Fruit fly (Drosophila melanogaster) whole organism, embryonic: ENCODE measurements around the gene CG15160.
A peak's percentile ranks its signal among the peaks of the same experiment; 100 is the strongest.

Experiments used
- B-H2 ChIP-seq: fragments of 200-800 bp; sonication (Bioruptor generic); optimal IDR thresholded peaks from 2 replicates; lab custom pipeline; 2018; ENCODE audit warnings: missing biosample characterization, mild to moderate bottlenecking, missing genetic modification characterization
- CG10462 ChIP-seq: fragments of 200-800 bp; sonication (Bioruptor generic); optimal IDR thresholded peaks from 2 replicates; lab custom pipeline; 2016; ENCODE audit warnings: missing biosample characterization, missing genetic modification characterization
- CG13894 ChIP-seq: fragments of 200-800 bp; sonication (Bioruptor generic); optimal IDR thresholded peaks from 3 replicates; lab custom pipeline; 2018; ENCODE audit warnings: missing biosample characterization, mild to moderate bottlenecking, missing genetic modification characterization, moderate library complexity
- CG14710 ChIP-seq: fragments of 200-800 bp; sonication (Bioruptor generic); optimal IDR thresholded peaks from 3 replicates; lab custom pipeline; 2019; ENCODE audit warnings: missing biosample characterization, mild to moderate bottlenecking, missing genetic modification characterization, moderate library complexity
- CG14860 ChIP-seq: fragments of 200-800 bp; sonication (Bioruptor generic); IDR thresholded peaks from 3 replicates; pipeline ENCODE4 v1.3.6; 2022; ENCODE audit warnings: missing biosample characterization, missing genetic modification characterization; ENCODE audit not compliant: partially characterized antibody
- CG15479 ChIP-seq: fragments of 200-800 bp; sonication (Bioruptor generic); optimal IDR thresholded peaks from 3 replicates; lab custom pipeline; 2019; ENCODE audit warnings: missing biosample characterization, mild to moderate bottlenecking, missing genetic modification characterization, moderate library complexity
- CG15696 ChIP-seq: fragments of 200-800 bp; sonication (Bioruptor generic); optimal IDR thresholded peaks from 2 replicates; lab custom pipeline; 2019; ENCODE audit warnings: missing biosample characterization, mild to moderate bottlenecking, missing genetic modification characterization, moderate library complexity
- CG17328 ChIP-seq: fragments of 200-800 bp; sonication (Bioruptor generic); IDR thresholded peaks from 2 replicates; pipeline ENCODE4 v1.3.6; 2022; ENCODE audit warnings: missing biosample characterization, missing genetic modification characterization
- CG17612 ChIP-seq: fragments of 200-800 bp; sonication (Bioruptor generic); IDR thresholded peaks from 2 replicates; pipeline ENCODE4 v1.3.6; 2022; ENCODE audit warnings: missing biosample characterization, missing genetic modification characterization
- CG1832 ChIP-seq: fragments of 200-800 bp; sonication (Bioruptor generic); optimal IDR thresholded peaks from 2 replicates; lab custom pipeline; 2017; ENCODE audit warnings: missing biosample characterization, mild to moderate bottlenecking, missing genetic modification characterization, inconsistent platforms
- CG2678 ChIP-seq: fragments of 200-800 bp; sonication (Bioruptor generic); optimal IDR thresholded peaks from 3 replicates; lab custom pipeline; 2019; ENCODE audit warnings: missing biosample characterization, mild to moderate bottlenecking, missing genetic modification characterization, moderate library complexity
- CG3407 ChIP-seq: fragments of 200-800 bp; sonication (Bioruptor generic); optimal IDR thresholded peaks from 2 replicates; lab custom pipeline; 2018; ENCODE audit warnings: missing biosample characterization, mild to moderate bottlenecking, missing genetic modification characterization
- CG42726 ChIP-seq: fragments of 200-800 bp; sonication (Bioruptor generic); IDR thresholded peaks from 2 replicates; pipeline ENCODE4 v1.3.6; 2022; ENCODE audit warnings: missing biosample characterization, missing genetic modification characterization; ENCODE audit not compliant: partially characterized antibody
- CG4730 ChIP-seq: fragments of 200-800 bp; sonication (Bioruptor generic); IDR thresholded peaks from 2 replicates; pipeline ENCODE4 v1.3.6; 2022; ENCODE audit warnings: missing biosample characterization, missing genetic modification characterization
- CG8290 ChIP-seq, 3 experiments: fragments of 200-800 bp; sonication (Bioruptor generic); optimal IDR thresholded peaks; 2 replicates each; lab custom pipeline; 2016 to 2019; ENCODE audit warnings: missing biosample characterization in 3 of 3, missing genetic modification characterization in 3 of 3, mild to moderate bottlenecking in 2 of 3, moderate library complexity in 1 of 3
- CG8924 ChIP-seq: fragments of 200-800 bp; optimal IDR thresholded peaks from 3 replicates; lab custom pipeline; 2019; ENCODE audit warnings: missing biosample characterization, mild to moderate bottlenecking, missing genetic modification characterization, moderate library complexity
- CG9932 ChIP-seq: fragments of 200-800 bp; sonication (Bioruptor generic); IDR thresholded peaks from 2 replicates; pipeline ENCODE4 v1.3.6; 2022; ENCODE audit warnings: missing biosample characterization, missing genetic modification characterization
- CHES-1-like ChIP-seq: fragments of 200-800 bp; sonication (Bioruptor generic); optimal IDR thresholded peaks from 2 replicates; lab custom pipeline; 2016; ENCODE audit warnings: missing biosample characterization, missing genetic modification characterization
- D19A ChIP-seq: fragments of 200-800 bp; optimal IDR thresholded peaks from 3 replicates; lab custom pipeline; 2019; ENCODE audit warnings: missing biosample characterization, mild to moderate bottlenecking, missing genetic modification characterization, moderate library complexity
- Drgx ChIP-seq: fragments of 200-800 bp; sonication (Bioruptor generic); IDR thresholded peaks from 2 replicates; pipeline ENCODE4 v1.3.6; 2022; ENCODE audit warnings: missing biosample characterization, missing genetic modification characterization
- E2f2 ChIP-seq: fragments of 200-800 bp; sonication (Bioruptor generic); IDR thresholded peaks from 2 replicates; pipeline ENCODE4 v1.3.6; 2022; ENCODE audit warnings: missing biosample characterization, missing genetic modification characterization
- Eip74EF ChIP-seq, 2 experiments: fragments of 200-800 bp in 1 of 2; fragments of >200 bp in 1 of 2; sonication (Bioruptor generic) in 1 of 2; optimal IDR thresholded peaks; 2 replicates each; lab custom pipeline; 2017 to 2019; ENCODE audit warnings: missing biosample characterization in 2 of 2, missing genetic modification characterization in 2 of 2, mild to moderate bottlenecking in 1 of 2, moderate library complexity in 1 of 2
- Hr39 ChIP-seq: fragments of >200 bp; optimal IDR thresholded peaks from 2 replicates; lab custom pipeline; 2017
- Lim3 ChIP-seq: fragments of 200-800 bp; sonication (Bioruptor generic); IDR thresholded peaks from 2 replicates; pipeline ENCODE4 v1.3.6; 2022; ENCODE audit warnings: missing biosample characterization, missing genetic modification characterization
- NFAT ChIP-seq: fragments of 200-800 bp; sonication (Bioruptor generic); IDR thresholded peaks from 2 replicates; pipeline ENCODE4 v1.3.6; 2022; ENCODE audit warnings: missing biosample characterization, missing genetic modification characterization
- Sin3A ChIP-seq: fragments of >200 bp; optimal IDR thresholded peaks from 2 replicates; lab custom pipeline; 2018
- Xrp1 ChIP-seq: fragments of 200-800 bp; sonication (Bioruptor generic); IDR thresholded peaks from 2 replicates; pipeline ENCODE4 v1.3.6; 2022; ENCODE audit warnings: missing biosample characterization, missing genetic modification characterization
- abd-A ChIP-seq: fragments of 200-800 bp; sonication (Bioruptor generic); optimal IDR thresholded peaks from 3 replicates; lab custom pipeline; 2019; ENCODE audit warnings: missing biosample characterization, mild to moderate bottlenecking, missing genetic modification characterization, moderate library complexity
- ash1 ChIP-seq: fragments of 200-800 bp; sonication (Bioruptor generic); optimal IDR thresholded peaks from 2 replicates; lab custom pipeline; 2018; ENCODE audit warnings: missing biosample characterization, mild to moderate bottlenecking, missing genetic modification characterization
- cas ChIP-seq: fragments of 200-800 bp; sonication (Bioruptor generic); IDR thresholded peaks from 2 replicates; pipeline ENCODE4 v1.3.6; 2022; ENCODE audit warnings: missing biosample characterization, missing genetic modification characterization
- dan ChIP-seq: fragments of 200-800 bp; sonication (Bioruptor generic); IDR thresholded peaks from 2 replicates; pipeline ENCODE4 v1.3.6; 2022; ENCODE audit warnings: missing biosample characterization, missing genetic modification characterization
- dysf ChIP-seq: fragments of 200-800 bp; sonication (Bioruptor generic); IDR thresholded peaks from 3 replicates; pipeline ENCODE4 v1.3.6; 2022; ENCODE audit warnings: missing biosample characterization, missing genetic modification characterization
- eyg ChIP-seq: fragments of 200-800 bp; sonication (Bioruptor generic); optimal IDR thresholded peaks from 3 replicates; lab custom pipeline; 2016; ENCODE audit warnings: missing biosample characterization, missing genetic modification characterization
- gcm ChIP-seq: fragments of 200-800 bp; sonication (Bioruptor generic); optimal IDR thresholded peaks from 2 replicates; lab custom pipeline; 2019; ENCODE audit warnings: missing biosample characterization, mild to moderate bottlenecking, missing genetic modification characterization, moderate library complexity
- gro ChIP-seq: fragments of 200-800 bp; sonication (Bioruptor generic); optimal IDR thresholded peaks from 2 replicates; lab custom pipeline; 2016; ENCODE audit warnings: missing biosample characterization, missing genetic modification characterization
- insv ChIP-seq, 2 experiments: fragments of 200-800 bp; sonication (Bioruptor generic); optimal IDR thresholded peaks; 3 replicates each; lab custom pipeline; 2016 to 2018; ENCODE audit warnings: missing biosample characterization in 2 of 2, missing genetic modification characterization in 2 of 2
- inv ChIP-seq: fragments of 200-800 bp; sonication (Bioruptor generic); IDR thresholded peaks from 2 replicates; pipeline ENCODE4 v1.3.6; 2022; ENCODE audit warnings: missing biosample characterization, missing genetic modification characterization; ENCODE audit not compliant: partially characterized antibody
- kni ChIP-seq: fragments of 200-800 bp; sonication (Bioruptor generic); optimal IDR thresholded peaks from 3 replicates; lab custom pipeline; 2017; ENCODE audit warnings: mild to moderate bottlenecking, missing biosample characterization, missing genetic modification reagents, missing genetic modification characterization
- knrl ChIP-seq: fragments of 200-800 bp; sonication (Bioruptor generic); IDR thresholded peaks from 3 replicates; pipeline ENCODE4 v1.3.6; 2022; ENCODE audit warnings: missing biosample characterization, missing genetic modification characterization; ENCODE audit not compliant: partially characterized antibody
- lbe ChIP-seq: fragments of 200-800 bp; sonication (Bioruptor generic); optimal IDR thresholded peaks from 2 replicates; lab custom pipeline; 2016; ENCODE audit warnings: missing biosample characterization, mild to moderate bottlenecking, missing genetic modification characterization
- mam ChIP-seq: fragments of 200-800 bp; sonication (Bioruptor generic); optimal IDR thresholded peaks from 3 replicates; lab custom pipeline; 2016; ENCODE audit warnings: missing biosample characterization, missing genetic modification characterization
- nerfin-1 ChIP-seq: fragments of 200-800 bp; sonication (Bioruptor generic); optimal IDR thresholded peaks from 3 replicates; lab custom pipeline; 2019; ENCODE audit warnings: missing biosample characterization, mild to moderate bottlenecking, missing genetic modification characterization, moderate library complexity
- nmo ChIP-seq: fragments of 200-800 bp; sonication (Bioruptor generic); optimal IDR thresholded peaks from 2 replicates; lab custom pipeline; 2018; ENCODE audit warnings: missing biosample characterization, mild to moderate bottlenecking, missing genetic modification characterization, moderate library complexity
- org-1 ChIP-seq: fragments of 200-800 bp; sonication (Bioruptor generic); optimal IDR thresholded peaks from 2 replicates; lab custom pipeline; 2017; ENCODE audit warnings: missing biosample characterization, missing genetic modification characterization
- pum ChIP-seq: fragments of 200-800 bp; sonication (Bioruptor generic); optimal IDR thresholded peaks from 2 replicates; lab custom pipeline; 2016; ENCODE audit warnings: missing biosample characterization, missing genetic modification characterization
- ranshi ChIP-seq: fragments of 200-800 bp; sonication (Bioruptor generic); IDR thresholded peaks from 2 replicates; pipeline ENCODE4 v1.3.6; 2022; ENCODE audit warnings: missing biosample characterization, missing genetic modification characterization
- sens ChIP-seq: fragments of 200-800 bp; sonication (Bioruptor generic); peaks from one replicate; lab custom pipeline; 2016; ENCODE audit warnings: missing biosample characterization, missing genetic modification characterization
- slou ChIP-seq: fragments of 200-800 bp; sonication (Bioruptor generic); optimal IDR thresholded peaks from 3 replicates; lab custom pipeline; 2016; ENCODE audit warnings: missing biosample characterization, missing genetic modification characterization
- ssp ChIP-seq: fragments of 200-800 bp; sonication (Bioruptor generic); IDR thresholded peaks from 2 replicates; pipeline ENCODE4 v1.3.6; 2022; ENCODE audit warnings: missing biosample characterization, missing genetic modification characterization
- twi ChIP-seq: fragments of 200-800 bp; optimal IDR thresholded peaks from 2 replicates; lab custom pipeline; 2019; ENCODE audit warnings: missing biosample characterization, mild to moderate bottlenecking, missing genetic modification characterization, moderate library complexity

The CG15160 gene

DNA sequence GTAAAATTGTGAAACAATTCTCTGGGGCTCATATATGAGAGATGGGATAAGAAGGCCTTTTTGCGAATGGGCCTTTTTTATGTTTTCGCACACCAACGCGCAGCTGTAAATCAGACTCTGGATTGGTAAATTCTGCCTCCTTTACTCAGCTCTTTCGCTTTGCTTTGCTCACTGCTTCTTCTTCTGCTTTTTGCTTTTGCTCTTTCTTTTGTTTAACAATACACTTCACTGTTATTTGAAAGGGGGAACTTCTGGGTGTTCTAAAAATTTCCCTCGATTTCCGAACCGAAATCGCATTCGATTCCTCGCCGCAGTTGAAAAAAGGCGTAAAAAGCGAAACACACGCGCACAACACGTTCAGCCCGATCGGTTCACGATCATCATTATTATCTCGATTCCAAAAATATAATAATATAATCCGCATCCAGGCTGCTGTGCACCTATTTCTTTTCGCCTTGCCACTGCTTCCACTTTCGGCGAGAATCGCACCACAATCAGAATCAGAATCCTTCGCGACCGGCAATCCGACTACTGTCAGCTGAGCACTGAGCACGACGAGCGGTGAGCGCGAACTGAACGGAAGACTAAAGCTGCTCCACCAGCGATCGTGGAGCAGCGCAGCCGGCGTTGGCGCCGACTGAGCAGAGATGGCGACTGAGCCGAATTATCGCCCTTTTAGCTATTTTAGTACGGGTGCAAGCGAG, 18.8 kb upstream of the CG15160 start (continued):
- TF ChIP-seq Hr39 (lab: Kevin White, UChicago) = no peak
- TF ChIP-seq E2f2 (GFP tag; lab: Robert Waterston, UW) = no peak
- TF ChIP-seq CG15696 (tag; lab: Kevin White, UChicago) = no peak
- TF ChIP-seq abd-A = no peak
- TF ChIP-seq CG8924 (tag; lab: Kevin White, UChicago) = no peak
- TF ChIP-seq dysf = no peak
- no peak for TF ChIP-seq gcm (GFP tag; lab: Kevin White, UChicago)
- TF ChIP-seq Lim3 (GFP tag; lab: Robert Waterston, UW) = no peak
- no peak for TF ChIP-seq CG3407 (GFP tag; lab: Kevin White, UChicago)
- TF ChIP-seq ash1 = no peak
- TF ChIP-seq nerfin-1 (tag; lab: Kevin White, UChicago) = no peak
- TF ChIP-seq Eip74EF (GFP tag; optimal IDR thresholded peaks at IDR 0.05; lab: Kevin White, UChicago) = no peak
- no peak for TF ChIP-seq CHES-1-like (GFP tag; lab: Kevin White, UChicago)
- no peak for TF ChIP-seq CG17612 (GFP tag; lab: Robert Waterston, UW)
- TF ChIP-seq Sin3A (lab: Kevin White, UChicago) = no peak
- TF ChIP-seq ssp (GFP tag; lab: Robert Waterston, UW) = no peak
- no peak for TF ChIP-seq CG4730 (GFP tag; lab: Robert Waterston, UW)
- TF ChIP-seq slou (GFP tag; lab: Kevin White, UChicago) = no peak
- peak; percentile 26; the same call in 1 of the 2 replicates for TF ChIP-seq CG17328
- TF ChIP-seq CG14710 (tag; lab: Kevin White, UChicago) = no peak
- TF ChIP-seq CG10462 (GFP tag; lab: Kevin White, UChicago) = no peak
- no peak for TF ChIP-seq CG15479
- peak; percentile 33; the same call in 1 of the 2 replicates for TF ChIP-seq NFAT
- TF ChIP-seq insv (GFP tag; optimal IDR thresholded peaks at IDR 0.05; lab: Kevin White, UChicago) = no peak
- peak; percentile 6 for TF ChIP-seq CG2678
- no peak for TF ChIP-seq org-1 (GFP tag; lab: Kevin White, UChicago)
- no peak for TF ChIP-seq Xrp1 (GFP tag; lab: Robert Waterston, UW)
- TF ChIP-seq CG8290 (GFP tag; optimal IDR thresholded peaks at IDR 0.05; lab: Kevin White, UChicago) = no peak
- TF ChIP-seq CG8290 (tag; optimal IDR thresholded peaks at IDR 0.05; lab: Kevin White, UChicago) = peak in 1 of 2 experiments; percentile 57
- TF ChIP-seq lbe (GFP tag; lab: Kevin White, UChicago) = no peak
- peak; percentile 33 for TF ChIP-seq gro (GFP tag; lab: Kevin White, UChicago)
- no peak for TF ChIP-seq nmo (GFP tag; lab: Kevin White, UChicago)
- TF ChIP-seq ranshi = no peak
- TF ChIP-seq cas (GFP tag; lab: Robert Waterston, UW) = 0 out of 2 replicates have a peak, but pooled peaks have one; percentile 27
- TF ChIP-seq CG1832 (GFP tag; lab: Kevin White, UChicago) = no peak
- peak; percentile 81; the same call in 1 of the 2 replicates for TF ChIP-seq CG42726 (GFP tag; lab: Robert Waterston, UW)
- no peak for TF ChIP-seq mam (GFP tag; lab: Kevin White, UChicago)
- TF ChIP-seq eyg (GFP tag; lab: Kevin White, UChicago) = no peak
- TF ChIP-seq kni (GFP tag; lab: Kevin White, UChicago) = no peak
- 0 out of 3 replicates have a peak, but pooled peaks have one; percentile 37 for TF ChIP-seq CG14860
- no peak for TF ChIP-seq twi (tag; lab: Kevin White, UChicago)
- TF ChIP-seq Drgx (GFP tag; lab: Robert Waterston, UW) = peak; percentile 44
- TF ChIP-seq inv (GFP tag; lab: Robert Waterston, UW) = no peak
- peak; percentile 9 for TF ChIP-seq B-H2
- TF ChIP-seq CG9932 (GFP tag; lab: Robert Waterston, UW) = peak; percentile 30; the same call in 1 of the 2 replicates
- TF ChIP-seq D19A (tag; lab: Kevin White, UChicago) = peak; percentile 8
- TF ChIP-seq pum (GFP tag; lab: Kevin White, UChicago) = no peak
- TF ChIP-seq CG13894 (tag; lab: Kevin White, UChicago) = no peak
- peak; percentile 49 for TF ChIP-seq sens
- TF ChIP-seq dan (GFP tag; lab: Robert Waterston, UW) = no peak
- TF ChIP-seq knrl (GFP tag; lab: Robert Waterston, UW) = peak; percentile 45; the same call in 2 of the 3 replicates
